Fruit fly (Drosophila melanogaster) whole organism, embryonic: ENCODE results near the gene CG14960.

Experiments used
- Atf3 ChIP-seq: fragments of 200-800 bp; sonication (Bioruptor generic); optimal IDR thresholded peaks from 3 replicates; lab custom pipeline; 2016; ENCODE audit warnings: missing biosample characterization, missing genetic modification characterization
- Atf6 ChIP-seq: fragments of 200-800 bp; sonication (Bioruptor generic); IDR thresholded peaks from 2 replicates; pipeline ENCODE4 v1.3.6; 2022; ENCODE audit warnings: missing biosample characterization, missing genetic modification characterization
- CG10321 ChIP-seq: fragments of 200-800 bp; sonication (Bioruptor generic); IDR thresholded peaks from 2 replicates; pipeline ENCODE4 v1.3.6; 2022; ENCODE audit warnings: missing biosample characterization, missing genetic modification characterization
- CG10543 ChIP-seq: fragments of 200-800 bp; sonication (Bioruptor generic); optimal IDR thresholded peaks from 3 replicates; lab custom pipeline; 2017; ENCODE audit warnings: missing biosample characterization, mild to moderate bottlenecking, missing genetic modification characterization, moderate library complexity
- CG10979 ChIP-seq: fragments of 200-800 bp; sonication (Bioruptor generic); optimal IDR thresholded peaks from 2 replicates; lab custom pipeline; 2018; ENCODE audit warnings: missing biosample characterization, mild to moderate bottlenecking, missing genetic modification characterization, moderate library complexity
- CG12219 ChIP-seq: fragments of 200-800 bp; sonication (Bioruptor generic); optimal IDR thresholded peaks from 3 replicates; lab custom pipeline; 2018; ENCODE audit warnings: missing biosample characterization, mild to moderate bottlenecking, missing genetic modification characterization
- CG13296 ChIP-seq: fragments of 200-800 bp; sonication (Bioruptor generic); optimal IDR thresholded peaks from 3 replicates; lab custom pipeline; 2018; ENCODE audit warnings: missing biosample characterization, mild to moderate bottlenecking, missing genetic modification characterization
- CG13624 ChIP-seq: fragments of 200-800 bp; sonication (Bioruptor generic); optimal IDR thresholded peaks from 2 replicates; lab custom pipeline; 2016; ENCODE audit warnings: missing biosample characterization, missing genetic modification characterization
- CG14014 ChIP-seq: fragments of 200-800 bp; sonication (Bioruptor generic); IDR thresholded peaks from 2 replicates; pipeline ENCODE4 v1.3.6; 2022; ENCODE audit warnings: missing biosample characterization, missing genetic modification characterization
- CG14441 ChIP-seq: fragments of 200-800 bp; sonication (Bioruptor generic); IDR thresholded peaks from 2 replicates; pipeline ENCODE4 v1.3.6; 2022; ENCODE audit warnings: missing biosample characterization, missing genetic modification characterization
- CG16813 ChIP-seq: fragments of 200-800 bp; sonication (Bioruptor generic); IDR thresholded peaks from 3 replicates; pipeline ENCODE4 v1.3.6; 2022; ENCODE audit warnings: missing biosample characterization, missing genetic modification characterization; ENCODE audit not compliant: partially characterized antibody
- CG17186 ChIP-seq: fragments of 200-800 bp; sonication (Bioruptor generic); optimal IDR thresholded peaks from 3 replicates; lab custom pipeline; 2017; ENCODE audit warnings: missing biosample characterization, missing genetic modification reagents, missing genetic modification characterization
- CG17385 ChIP-seq: fragments of 200-800 bp; sonication (Bioruptor generic); optimal IDR thresholded peaks from 3 replicates; lab custom pipeline; 2018; ENCODE audit warnings: missing biosample characterization, mild to moderate bottlenecking, missing genetic modification characterization
- CG17912 ChIP-seq: fragments of 200-800 bp; sonication (Bioruptor generic); optimal IDR thresholded peaks from 2 replicates; lab custom pipeline; 2018; ENCODE audit warnings: missing biosample characterization, mild to moderate bottlenecking, missing genetic modification characterization
- CG1792 ChIP-seq: fragments of 200-800 bp; sonication (Bioruptor generic); optimal IDR thresholded peaks from 2 replicates; lab custom pipeline; 2016; ENCODE audit warnings: missing biosample characterization, missing genetic modification characterization
- CG2889 ChIP-seq: fragments of 200-800 bp; sonication (Bioruptor generic); IDR thresholded peaks from 3 replicates; pipeline ENCODE4 v1.3.6; 2022; ENCODE audit warnings: missing biosample characterization, missing genetic modification characterization
- CG32772 ChIP-seq: fragments of 200-800 bp; sonication (Bioruptor generic); IDR thresholded peaks from 2 replicates; pipeline ENCODE4 v1.3.6; 2022; ENCODE audit warnings: missing biosample characterization, missing genetic modification characterization
- CG3281 ChIP-seq: fragments of 200-800 bp; sonication (Bioruptor generic); optimal IDR thresholded peaks from 3 replicates; lab custom pipeline; 2017; ENCODE audit warnings: missing biosample characterization, mild to moderate bottlenecking, missing genetic modification characterization
- CG33213 ChIP-seq: fragments of 200-800 bp; sonication (Bioruptor generic); optimal IDR thresholded peaks from 3 replicates; lab custom pipeline; 2016; ENCODE audit warnings: missing biosample characterization, missing genetic modification characterization
- CG4707 ChIP-seq: fragments of 200-800 bp; sonication (Bioruptor generic); optimal IDR thresholded peaks from 2 replicates; lab custom pipeline; 2018; ENCODE audit warnings: missing biosample characterization, mild to moderate bottlenecking, missing genetic modification characterization, moderate library complexity
- CG4854 ChIP-seq: fragments of 200-800 bp; sonication (Bioruptor generic); optimal IDR thresholded peaks from 2 replicates; lab custom pipeline; 2016; ENCODE audit warnings: missing biosample characterization, missing genetic modification characterization, inconsistent platforms
- CG7556 ChIP-seq: fragments of 200-800 bp; sonication (Bioruptor generic); optimal IDR thresholded peaks from 2 replicates; lab custom pipeline; 2017; ENCODE audit warnings: missing biosample characterization, mild to moderate bottlenecking, missing genetic modification characterization
- CG7928 ChIP-seq: fragments of 200-800 bp; sonication (Bioruptor generic); optimal IDR thresholded peaks from 2 replicates; lab custom pipeline; 2017; ENCODE audit warnings: missing biosample characterization, mild to moderate bottlenecking, missing genetic modification characterization
- CG7963 ChIP-seq: fragments of 200-800 bp; sonication (Bioruptor generic); IDR thresholded peaks from 3 replicates; pipeline ENCODE4 v1.3.6; 2022; ENCODE audit warnings: missing biosample characterization, missing genetic modification characterization; ENCODE audit not compliant: partially characterized antibody
- CG7987 ChIP-seq: fragments of 200-800 bp; sonication (Bioruptor generic); optimal IDR thresholded peaks from 2 replicates; lab custom pipeline; 2018; ENCODE audit warnings: missing biosample characterization, mild to moderate bottlenecking, missing genetic modification characterization, moderate library complexity
- CG8388 ChIP-seq: fragments of 200-800 bp; sonication (Bioruptor generic); optimal IDR thresholded peaks from 2 replicates; lab custom pipeline; 2019; ENCODE audit warnings: missing biosample characterization, mild to moderate bottlenecking, missing genetic modification characterization, moderate library complexity
- CG9437 ChIP-seq: fragments of 200-800 bp; sonication (Bioruptor generic); optimal IDR thresholded peaks from 2 replicates; lab custom pipeline; 2018; ENCODE audit warnings: missing biosample characterization, mild to moderate bottlenecking, missing genetic modification characterization
- Doc3 ChIP-seq: fragments of 200-800 bp; sonication (Bioruptor generic); IDR thresholded peaks from 3 replicates; pipeline ENCODE4 v1.3.6; 2022; ENCODE audit warnings: missing biosample characterization, missing genetic modification characterization; ENCODE audit not compliant: partially characterized antibody
- ERR ChIP-seq: fragments of 200-800 bp; sonication (Bioruptor generic); optimal IDR thresholded peaks from 2 replicates; lab custom pipeline; 2016; ENCODE audit warnings: missing biosample characterization, missing genetic modification characterization
- Elba2 ChIP-seq: fragments of 200-800 bp; sonication (Bioruptor generic); optimal IDR thresholded peaks from 3 replicates; lab custom pipeline; 2016; ENCODE audit warnings: missing biosample characterization, missing genetic modification characterization
- Fer2 ChIP-seq: fragments of 200-800 bp; sonication (Bioruptor generic); optimal IDR thresholded peaks from 2 replicates; lab custom pipeline; 2018; ENCODE audit warnings: missing biosample characterization, mild to moderate bottlenecking, missing genetic modification characterization, moderate library complexity
- Lim3 ChIP-seq: fragments of 200-800 bp; sonication (Bioruptor generic); IDR thresholded peaks from 2 replicates; pipeline ENCODE4 v1.3.6; 2022; ENCODE audit warnings: missing biosample characterization, missing genetic modification characterization
- Mrtf ChIP-seq: fragments of 200-800 bp; sonication (Bioruptor generic); IDR thresholded peaks from 3 replicates; pipeline ENCODE4 v1.3.6; 2022; ENCODE audit warnings: missing biosample characterization, missing genetic modification characterization
- NC2α ChIP-seq: fragments of 200-800 bp; sonication (Bioruptor generic); optimal IDR thresholded peaks from 2 replicates; lab custom pipeline; 2016; ENCODE audit warnings: missing biosample characterization, missing genetic modification characterization
- NFAT ChIP-seq: fragments of 200-800 bp; sonication (Bioruptor generic); IDR thresholded peaks from 2 replicates; pipeline ENCODE4 v1.3.6; 2022; ENCODE audit warnings: missing biosample characterization, missing genetic modification characterization
- chinmo ChIP-seq: fragments of 200-800 bp; sonication (Bioruptor generic); IDR thresholded peaks from 4 replicates; pipeline ENCODE4 v1.3.6; 2022; ENCODE audit warnings: missing biosample characterization, missing genetic modification characterization; ENCODE audit not compliant: partially characterized antibody
- chm ChIP-seq: fragments of 200-800 bp; sonication (Bioruptor generic); IDR thresholded peaks from 2 replicates; pipeline ENCODE4 v1.3.6; 2022; ENCODE audit warnings: missing biosample characterization, missing genetic modification characterization
- en ChIP-seq: fragments of 200-800 bp; sonication (Bioruptor generic); optimal IDR thresholded peaks from 2 replicates; lab custom pipeline; 2016; ENCODE audit warnings: missing biosample characterization, missing genetic modification characterization
- exex ChIP-seq: fragments of 200-800 bp; sonication (Bioruptor generic); optimal IDR thresholded peaks from 4 replicates; lab custom pipeline; 2018; ENCODE audit warnings: missing biosample characterization, mild to moderate bottlenecking, missing genetic modification characterization, moderate library complexity
- gce ChIP-seq: fragments of 200-800 bp; sonication (Bioruptor generic); IDR thresholded peaks from 3 replicates; pipeline ENCODE4 v1.3.6; 2022; ENCODE audit warnings: missing biosample characterization, missing genetic modification characterization
- gro ChIP-seq: fragments of 200-800 bp; sonication (Bioruptor generic); optimal IDR thresholded peaks from 2 replicates; lab custom pipeline; 2016; ENCODE audit warnings: missing biosample characterization, missing genetic modification characterization
- hth ChIP-seq: fragments of >200 bp; optimal IDR thresholded peaks from 2 replicates; lab custom pipeline; 2017; ENCODE audit warnings: inconsistent platforms
- insv ChIP-seq, 2 experiments: fragments of 200-800 bp; sonication (Bioruptor generic); optimal IDR thresholded peaks; 3 replicates each; lab custom pipeline; 2016 to 2018; ENCODE audit warnings: missing biosample characterization in 2 of 2, missing genetic modification characterization in 2 of 2
- maf-S ChIP-seq: fragments of 200-800 bp; sonication (Bioruptor generic); optimal IDR thresholded peaks from 2 replicates; lab custom pipeline; 2016; ENCODE audit warnings: missing biosample characterization, missing genetic modification characterization
- otp ChIP-seq: fragments of 200-800 bp; sonication (Bioruptor generic); IDR thresholded peaks from 3 replicates; pipeline ENCODE4, ENCODE4 v1.3.6; 2022; ENCODE audit warnings: missing biosample characterization, missing genetic modification characterization
- so ChIP-seq: fragments of 200-800 bp; sonication (Bioruptor generic); IDR thresholded peaks from 3 replicates; pipeline ENCODE4 v1.3.6; 2022; ENCODE audit warnings: missing biosample characterization, missing genetic modification characterization
- tll ChIP-seq, 2 experiments: fragments of 200-800 bp in 1 of 2; fragments of >200 bp in 1 of 2; sonication (Bioruptor generic) in 1 of 2; optimal IDR thresholded peaks; 2 replicates each; lab custom pipeline; 2017 to 2019; ENCODE audit warnings: missing biosample characterization in 2 of 2, missing genetic modification characterization in 2 of 2, mild to moderate bottlenecking in 1 of 2, moderate library complexity in 1 of 2
- toy ChIP-seq: fragments of 200-800 bp; sonication (Bioruptor generic); IDR thresholded peaks from 2 replicates; pipeline ENCODE4 v1.3.6; 2022; ENCODE audit warnings: missing biosample characterization, missing genetic modification characterization
- trem ChIP-seq: fragments of 200-800 bp; optimal IDR thresholded peaks from 3 replicates; lab custom pipeline; 2019; ENCODE audit warnings: missing biosample characterization, mild to moderate bottlenecking, missing genetic modification characterization, moderate library complexity
- zen ChIP-seq: fragments of 200-800 bp; sonication (Bioruptor generic); optimal IDR thresholded peaks from 3 replicates; lab custom pipeline; 2018; ENCODE audit warnings: missing biosample characterization, mild to moderate bottlenecking, missing genetic modification characterization, moderate library complexity

Gene CG14960

dm6 chr3L:3225769-3226457 lies 44.9 kb upstream of the CG14960 start (continued):
- TF ChIP-seq zen: no peak
- no peak for TF ChIP-seq ERR (GFP tag; lab: Kevin White, UChicago)
- TF ChIP-seq CG2889 (GFP tag; lab: Robert Waterston, UW): no peak
- no peak for TF ChIP-seq CG13296 (GFP tag; lab: Kevin White, UChicago)
- no peak for TF ChIP-seq CG3281 (GFP tag; lab: Kevin White, UChicago)
- no peak for TF ChIP-seq tll (GFP tag; optimal IDR thresholded peaks at IDR 0.05; lab: Kevin White, UChicago)
- no peak for TF ChIP-seq NFAT (GFP tag; lab: Robert Waterston, UW)
- no peak for TF ChIP-seq CG9437 (GFP tag; lab: Kevin White, UChicago)
- TF ChIP-seq CG4707: no peak
- no peak for TF ChIP-seq CG16813 (GFP tag; lab: Robert Waterston, UW)
- TF ChIP-seq CG13624 (GFP tag; lab: Kevin White, UChicago): no peak
- no peak for TF ChIP-seq Mrtf (GFP tag; lab: Robert Waterston, UW)
- TF ChIP-seq CG7963 (GFP tag; lab: Robert Waterston, UW): no peak
- TF ChIP-seq gro: no peak
- TF ChIP-seq CG12219 (GFP tag; lab: Kevin White, UChicago): peak; percentile 57
- no peak for TF ChIP-seq CG4854
- no peak for TF ChIP-seq chm (GFP tag; lab: Robert Waterston, UW)
- TF ChIP-seq exex (tag; lab: Kevin White, UChicago): no peak
- no peak for TF ChIP-seq CG10321 (GFP tag; lab: Robert Waterston, UW)
- TF ChIP-seq NC2α (GFP tag; lab: Kevin White, UChicago): no peak
- TF ChIP-seq Elba2: no peak
- TF ChIP-seq CG8388 (GFP tag; lab: Kevin White, UChicago): no peak
- TF ChIP-seq Atf3: no peak
- no peak for TF ChIP-seq CG17912 (GFP tag; lab: Kevin White, UChicago)
- TF ChIP-seq gce (GFP tag; lab: Robert Waterston, UW): no peak
- TF ChIP-seq CG7556 (GFP tag; lab: Kevin White, UChicago): no peak
- TF ChIP-seq maf-S (GFP tag; lab: Kevin White, UChicago): no peak
- peak; percentile 50; the same call in 1 of the 2 replicates for TF ChIP-seq Atf6 (GFP tag; lab: Robert Waterston, UW)
- no peak for TF ChIP-seq so (GFP tag; lab: Robert Waterston, UW)
- no peak for TF ChIP-seq CG14441 (GFP tag; lab: Robert Waterston, UW)
- peak; percentile 23 for TF ChIP-seq CG10543 (GFP tag; lab: Kevin White, UChicago)
- TF ChIP-seq CG7928 (GFP tag; lab: Kevin White, UChicago): no peak
- TF ChIP-seq CG17385 (GFP tag; lab: Kevin White, UChicago): peak; percentile 90
- TF ChIP-seq CG1792 (GFP tag; lab: Kevin White, UChicago): no peak
- TF ChIP-seq en (GFP tag; lab: Kevin White, UChicago): no peak
- TF ChIP-seq toy (GFP tag; lab: Robert Waterston, UW): no peak
- TF ChIP-seq CG10979 (tag; lab: Kevin White, UChicago): no peak
- no peak for TF ChIP-seq CG17186 (GFP tag; lab: Kevin White, UChicago)
- no peak for TF ChIP-seq Lim3 (GFP tag; lab: Robert Waterston, UW)
- TF ChIP-seq Fer2: no peak
- TF ChIP-seq trem (tag; lab: Kevin White, UChicago): no peak
- TF ChIP-seq CG7987 (GFP tag; lab: Kevin White, UChicago): peak; percentile 54
- TF ChIP-seq CG33213 (GFP tag; lab: Kevin White, UChicago): no peak
- no peak for TF ChIP-seq insv (GFP tag; optimal IDR thresholded peaks at IDR 0.05; lab: Kevin White, UChicago)
- TF ChIP-seq CG32772 (GFP tag; lab: Robert Waterston, UW): no peak
- TF ChIP-seq CG14014 (GFP tag; lab: Robert Waterston, UW): no peak
- TF ChIP-seq Doc3 (GFP tag; lab: Robert Waterston, UW): 0 out of 3 replicates have a peak, but pooled peaks have one; percentile 5
- no peak for TF ChIP-seq hth
- TF ChIP-seq chinmo (GFP tag; lab: Robert Waterston, UW): no peak; the same call in 2 of the 4 replicates
- TF ChIP-seq otp (GFP tag; lab: Robert Waterston, UW): no peak
